Worm (Caenorhabditis elegans): ENCODE results near the gene glb-5.

glb-5 gene

ce11 chrV:5513630-5514378 lies 44.9 kb upstream of the glb-5 start, which contains the start of the genes hpo-15 and mms-19:
Gene hpo-15 (minus strand): TSS chrV:5513830.
Gene mms-19 (plus strand): TSS chrV:5514348.
- no peak for TF ChIP-seq sptf-1 (tag; optimal IDR thresholded peaks at IDR 0.05)
- TF ChIP-seq pha-4 (tag; optimal IDR thresholded peaks at IDR 0.05): no peak
- no peak for TF ChIP-seq zip-8 (tag; optimal IDR thresholded peaks at IDR 0.05)
- TF ChIP-seq cnd-1 (tag; optimal IDR thresholded peaks at IDR 0.05): no peak
- no peak for TF ChIP-seq mls-2 (tag; optimal IDR thresholded peaks at IDR 0.05)
- TF ChIP-seq ceh-83 (GFP tag; optimal IDR thresholded peaks at IDR 0.05): no peak
- no peak for TF ChIP-seq lin-32 (GFP tag; optimal IDR thresholded peaks at IDR 0.05)
- no peak for TF ChIP-seq mab-5 (tag; optimal IDR thresholded peaks at IDR 0.05)
- no peak for TF ChIP-seq ztf-11 (tag; optimal IDR thresholded peaks at IDR 0.05)
- TF ChIP-seq ces-1 (GFP tag; optimal IDR thresholded peaks at IDR 0.05): no peak
- TF ChIP-seq unc-39 (tag; optimal IDR thresholded peaks at IDR 0.05): no peak
- TF ChIP-seq ceh-39 (tag; optimal IDR thresholded peaks at IDR 0.05): no peak
- TF ChIP-seq M03D4.4 (tag; optimal IDR thresholded peaks at IDR 0.05): no peak
- no peak for TF ChIP-seq elt-3 (tag; optimal IDR thresholded peaks at IDR 0.05)
- no peak for TF ChIP-seq unc-120 (tag; optimal IDR thresholded peaks at IDR 0.05; ENCODE audit: poor library complexity, severe bottlenecking)
- TF ChIP-seq ceh-43 (GFP tag; optimal IDR thresholded peaks at IDR 0.05): no peak
- no peak for TF ChIP-seq nhr-12 (tag; optimal IDR thresholded peaks at IDR 0.05)

DNA sequence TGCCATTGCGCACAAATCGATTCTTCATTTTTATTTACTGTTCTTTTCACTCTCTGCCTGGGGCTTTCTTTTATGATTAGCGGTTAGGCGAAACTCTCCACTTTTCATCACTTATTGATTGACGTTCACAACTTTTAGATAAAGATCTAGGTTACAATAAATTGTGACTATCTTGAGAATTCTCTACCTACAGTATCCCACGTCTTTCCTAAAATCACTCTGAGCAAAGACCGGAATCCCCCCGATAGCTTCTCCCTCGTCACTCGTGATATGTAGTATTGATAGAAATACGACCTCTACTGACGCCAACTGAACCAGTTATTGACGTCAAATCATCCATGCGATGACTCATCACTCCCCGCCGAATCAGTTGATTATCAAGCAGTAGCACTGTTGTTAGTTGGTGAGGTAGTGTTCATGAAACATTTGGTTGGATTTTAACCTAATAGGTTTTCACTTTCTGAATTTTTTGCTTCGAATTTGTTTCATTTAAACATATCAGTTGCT lies 36.9 kb upstream of the glb-5 start, which contains the start of gene hir-1:
TSS of gene hir-1 (plus strand) at position 405 of the 507 bp plus-strand sequence.
- no peak for TF ChIP-seq blmp-1 (tag; optimal IDR thresholded peaks at IDR 0.05)
- TF ChIP-seq hlh-1 (tag; optimal IDR thresholded peaks at IDR 0.05): no peak
- no peak for TF ChIP-seq nhr-12 (tag; optimal IDR thresholded peaks at IDR 0.05)
- no peak for TF ChIP-seq ces-1 (GFP tag; optimal IDR thresholded peaks at IDR 0.05)
- no peak for TF ChIP-seq ceh-43 (GFP tag; optimal IDR thresholded peaks at IDR 0.05)
- no peak for TF ChIP-seq zip-8 (tag; optimal IDR thresholded peaks at IDR 0.05)
- TF ChIP-seq cnd-1 (tag; optimal IDR thresholded peaks at IDR 0.05): no peak
- no peak for TF ChIP-seq nhr-2 (tag; optimal IDR thresholded peaks at IDR 0.05)
- TF ChIP-seq unc-39 (tag; optimal IDR thresholded peaks at IDR 0.05): no peak
- TF ChIP-seq pha-4 (tag; optimal IDR thresholded peaks at IDR 0.05): no peak
- TF ChIP-seq ceh-39 (tag; optimal IDR thresholded peaks at IDR 0.05): no peak
- no peak for TF ChIP-seq drap-1 (GFP tag; optimal IDR thresholded peaks at IDR 0.05)
- TF ChIP-seq tbx-8 (GFP tag; optimal IDR thresholded peaks at IDR 0.05): no peak
- no peak for TF ChIP-seq lsy-2 (tag; optimal IDR thresholded peaks at IDR 0.05)
- no peak for TF ChIP-seq nhr-28 (tag; optimal IDR thresholded peaks at IDR 0.05)
- TF ChIP-seq elt-1 (tag; optimal IDR thresholded peaks at IDR 0.05; ENCODE audit: borderline replicate concordance, insufficient read depth): no peak
- no peak for TF ChIP-seq sptf-1 (tag; optimal IDR thresholded peaks at IDR 0.05)
- no peak for TF ChIP-seq elt-3 (tag; optimal IDR thresholded peaks at IDR 0.05)

- peak; percentile 87 for TF ChIP-seq elt-1 (tag; optimal IDR thresholded peaks at IDR 0.05; ENCODE audit: borderline replicate concordance, insufficient read depth)
- no peak for TF ChIP-seq tbx-8 (GFP tag; optimal IDR thresholded peaks at IDR 0.05)
- no peak for TF ChIP-seq mab-5 (tag; optimal IDR thresholded peaks at IDR 0.05)
- TF ChIP-seq elt-3 (tag; optimal IDR thresholded peaks at IDR 0.05): no peak
- TF ChIP-seq drap-1 (GFP tag; optimal IDR thresholded peaks at IDR 0.05): no peak
- peak; percentile 0 for TF ChIP-seq ham-2 (GFP tag; optimal IDR thresholded peaks at IDR 0.05)
These were observed 35.4 kb upstream of the glb-5 start for ce11 chrV:5523260-5523659.

- TF ChIP-seq mep-1 (tag; optimal IDR thresholded peaks at IDR 0.05): no peak
- TF ChIP-seq zip-8 (tag; optimal IDR thresholded peaks at IDR 0.05): peak; percentile 57
- no peak for TF ChIP-seq pha-4 (tag; optimal IDR thresholded peaks at IDR 0.05)
- no peak for TF ChIP-seq nhr-76 (tag; optimal IDR thresholded peaks at IDR 0.05)
- no peak for TF ChIP-seq unc-62 (GFP tag; optimal IDR thresholded peaks at IDR 0.05)
- no peak for TF ChIP-seq tbx-8 (GFP tag; optimal IDR thresholded peaks at IDR 0.05)
These were observed 33.5 kb upstream of the glb-5 start for ce11 chrV:5525208-5525607.

ce11 chrV:5527694-5528093 lies 31.0 kb upstream of the glb-5 start:
- TF ChIP-seq cnd-1 (tag; optimal IDR thresholded peaks at IDR 0.05) (no peak), snpc-4 (tag; optimal IDR thresholded peaks at IDR 0.05) (no peak), elt-3 (tag; optimal IDR thresholded peaks at IDR 0.05) (no peak), ceh-39 (tag; optimal IDR thresholded peaks at IDR 0.05) (no peak), sem-2 (GFP tag; optimal IDR thresholded peaks at IDR 0.05) (no peak), unc-62 (GFP tag; optimal IDR thresholded peaks at IDR 0.05) (no peak), nhr-237 (tag; optimal IDR thresholded peaks at IDR 0.05) (no peak), sptf-1 (tag; optimal IDR thresholded peaks at IDR 0.05) (no peak)

Measured in whole organism, mixed stage, embryonic.